Worm (Caenorhabditis elegans) whole organism, L3 larva: ENCODE results near the gene F53A9.7.
A peak's percentile ranks its signal among the peaks of the same experiment; 100 is the strongest.

ENCODE experiments used
- aly-2 ChIP-seq: fragments of 150-350 bp; optimal IDR thresholded peaks from 2 replicates; lab custom pipeline; 2014; ENCODE audit warnings: missing biosample characterization, missing genetic modification characterization
- ama-1 ChIP-seq: fragments of 150-350 bp; optimal IDR thresholded peaks from 2 replicates; lab custom pipeline; 2018
- ceh-28 ChIP-seq: fragments of 150-350 bp; optimal IDR thresholded peaks from 2 replicates; lab custom pipeline; 2014; ENCODE audit warnings: missing biosample characterization, missing genetic modification reagents, missing genetic modification characterization
- ceh-82 ChIP-seq: fragments of 150-350 bp; optimal IDR thresholded peaks from 2 replicates; lab custom pipeline; 2014; ENCODE audit warnings: missing biosample characterization, missing genetic modification characterization
- ceh-9 ChIP-seq: sonication (generic microtip); optimal IDR thresholded peaks from 2 replicates; lab custom pipeline; 2018; ENCODE audit warnings: missing biosample characterization, missing genetic modification characterization
- egl-27 ChIP-seq: sonication (generic microtip); optimal IDR thresholded peaks from 4 replicates; lab custom pipeline; 2017; ENCODE audit warnings: missing biosample characterization, missing genetic modification reagents, missing genetic modification characterization
- elt-1 ChIP-seq: fragments of 150-350 bp; optimal IDR thresholded peaks from 2 replicates; lab custom pipeline; 2014; ENCODE audit warnings: missing biosample characterization, missing genetic modification characterization
- elt-2 ChIP-seq: sonication (generic microtip); optimal IDR thresholded peaks from 2 replicates; lab custom pipeline; 2016; ENCODE audit warnings: missing genetic modification reagents, mild to moderate bottlenecking, missing genetic modification characterization, missing compliant biosample characterization
- elt-3 ChIP-seq, 3 experiments: fragments of 150-350 bp in 1 of 3; sonication (generic microtip) in 2 of 3; optimal IDR thresholded peaks; 2 replicates in 2 of 3; 4 replicates in 1 of 3; lab custom pipeline; 2014 to 2017; ENCODE audit warnings: missing biosample characterization in 3 of 3, missing genetic modification characterization in 3 of 3
- eor-1 ChIP-seq, 2 experiments: fragments of 150-350 bp; optimal IDR thresholded peaks; 2 replicates each; lab custom pipeline; 2014 to 2018; ENCODE audit warnings: missing biosample characterization in 2 of 2, missing genetic modification characterization in 2 of 2
- fkh-10 ChIP-seq: sonication (generic microtip); optimal IDR thresholded peaks from 2 replicates; lab custom pipeline; 2017; ENCODE audit warnings: missing biosample characterization, missing genetic modification reagents, missing genetic modification characterization
- fos-1 ChIP-seq: fragments of 150-350 bp; optimal IDR thresholded peaks from 2 replicates; lab custom pipeline; 2014; ENCODE audit warnings: missing biosample characterization, missing genetic modification characterization
- hmg-11 ChIP-seq: sonication (generic microtip); optimal IDR thresholded peaks from 2 replicates; lab custom pipeline; 2016; ENCODE audit warnings: missing genetic modification characterization, missing compliant biosample characterization
- lin-15B ChIP-seq: fragments of 150-350 bp; optimal IDR thresholded peaks from 2 replicates; lab custom pipeline; 2014; ENCODE audit warnings: missing biosample characterization, missing genetic modification characterization
- lin-39 ChIP-seq: fragments of 150-350 bp; optimal IDR thresholded peaks from 2 replicates; lab custom pipeline; 2018; ENCODE audit warnings: missing biosample characterization, missing genetic modification reagents, missing genetic modification characterization
- nfya-1 ChIP-seq: sonication (generic microtip); optimal IDR thresholded peaks from 2 replicates; lab custom pipeline; 2017; ENCODE audit warnings: missing genetic modification characterization, mild to moderate bottlenecking, missing compliant biosample characterization, antibody characterized with exemption, moderate library complexity; ENCODE audit not compliant: insufficient read depth
- nhr-12 ChIP-seq: fragments of 150-350 bp; optimal IDR thresholded peaks from 2 replicates; lab custom pipeline; 2014; ENCODE audit warnings: missing biosample characterization, missing genetic modification characterization
- nhr-23 ChIP-seq: fragments of 150-350 bp; optimal IDR thresholded peaks from 2 replicates; lab custom pipeline; 2014; ENCODE audit warnings: missing biosample characterization, missing genetic modification reagents, missing genetic modification characterization
- nhr-237 ChIP-seq: fragments of 150-350 bp; optimal IDR thresholded peaks from 2 replicates; lab custom pipeline; 2014; ENCODE audit warnings: missing biosample characterization, missing genetic modification characterization
- nhr-28 ChIP-seq: fragments of 150-350 bp; optimal IDR thresholded peaks from 2 replicates; lab custom pipeline; 2014; ENCODE audit warnings: missing biosample characterization, missing genetic modification characterization
- nhr-43 ChIP-seq: sonication (generic microtip); optimal IDR thresholded peaks from 2 replicates; lab custom pipeline; 2016; ENCODE audit warnings: mild to moderate bottlenecking, missing genetic modification characterization, missing compliant biosample characterization; ENCODE audit not compliant: poor library complexity, severe bottlenecking
- nhr-67 ChIP-seq: fragments of 150-350 bp; optimal IDR thresholded peaks from 2 replicates; lab custom pipeline; 2014; ENCODE audit warnings: missing biosample characterization, missing genetic modification characterization
- nhr-76 ChIP-seq: fragments of 150-350 bp; sonication (generic microtip); optimal IDR thresholded peaks from 5 replicates; lab custom pipeline; 2014; ENCODE audit warnings: missing biosample characterization, missing genetic modification characterization
- nhr-77 ChIP-seq: fragments of 150-350 bp; optimal IDR thresholded peaks from 2 replicates; lab custom pipeline; 2014; ENCODE audit warnings: missing biosample characterization, missing genetic modification characterization
- pqm-1 ChIP-seq: fragments of 150-350 bp; optimal IDR thresholded peaks from 2 replicates; lab custom pipeline; 2017; ENCODE audit warnings: missing biosample characterization, missing genetic modification characterization, inconsistent platforms
- sea-2 ChIP-seq: fragments of 150-350 bp; sonication (generic microtip); optimal IDR thresholded peaks from 4 replicates; lab custom pipeline; 2014; ENCODE audit warnings: missing biosample characterization, missing genetic modification reagents, missing genetic modification characterization
- snpc-4 ChIP-seq: fragments of 150-350 bp; optimal IDR thresholded peaks from 2 replicates; lab custom pipeline; 2014; ENCODE audit warnings: missing biosample characterization, missing genetic modification characterization
- unc-39 ChIP-seq: sonication (generic microtip); optimal IDR thresholded peaks from 4 replicates; lab custom pipeline; 2017; ENCODE audit warnings: missing biosample characterization, missing genetic modification characterization
- zag-1 ChIP-seq: fragments of 150-350 bp; optimal IDR thresholded peaks from 2 replicates; lab custom pipeline; 2014; ENCODE audit warnings: missing biosample characterization, missing genetic modification characterization
- ztf-11 ChIP-seq: fragments of 150-350 bp; optimal IDR thresholded peaks from 2 replicates; lab custom pipeline; 2014; ENCODE audit warnings: missing biosample characterization, missing genetic modification characterization

Gene F53A9.7

ce11 chrX:8709424-8709823 is 7.3 kb downstream of the F53A9.7 start, which contains the start of gene kreg-1:
Gene kreg-1, plus strand, starts transcription at chrX:8709764.
- TF ChIP-seq ceh-28 (tag; lab: Kevin White, UChicago), result no peak
- no peak for TF ChIP-seq egl-27 (tag; lab: Kevin White, UChicago)
- TF ChIP-seq ztf-11 (tag; lab: Kevin White, UChicago), result no peak
- TF ChIP-seq sea-2 (GFP tag; lab: Kevin White, UChicago), result no peak
- TF ChIP-seq ama-1 (lab: Kevin White, UChicago), result no peak
- TF ChIP-seq lin-39 (tag; lab: Kevin White, UChicago), result no peak
- TF ChIP-seq nhr-23 (tag; lab: Kevin White, UChicago), result no peak
- TF ChIP-seq nhr-237, result no peak
- TF ChIP-seq nfya-1 (tag; lab: Kevin White, UChicago), result no peak
- peak; percentile 56 for TF ChIP-seq elt-2 (tag; lab: Kevin White, UChicago)
- TF ChIP-seq pqm-1 (tag; lab: Kevin White, UChicago), result peak; percentile 83

ce11 chrX:8708053-8708452 is 8.7 kb downstream of the F53A9.7 start, which contains the start of gene F53A9.3:
Gene F53A9.3, plus strand, starts transcription at chrX:8708353.
- TF ChIP-seq unc-39 (tag; lab: Kevin White, UChicago), result no peak
- TF ChIP-seq ama-1 (lab: Kevin White, UChicago), result no peak
- TF ChIP-seq eor-1 (tag; optimal IDR thresholded peaks at IDR 0.05; lab: Kevin White, UChicago), result no peak
- TF ChIP-seq nhr-43 (tag; lab: Kevin White, UChicago), result no peak
- no peak for TF ChIP-seq lin-15B (tag; lab: Kevin White, UChicago)
- no peak for TF ChIP-seq nhr-12 (tag; lab: Kevin White, UChicago)
- TF ChIP-seq ceh-9, result no peak

ce11 chrX:8704830-8705229 is 11.9 kb downstream of the F53A9.7 start:
- TF ChIP-seq snpc-4 (no peak), ceh-82 (tag; lab: Kevin White, UChicago) (no peak), nhr-67 (tag; lab: Kevin White, UChicago) (no peak), nhr-77 (tag; lab: Kevin White, UChicago) (no peak), nhr-28 (tag; lab: Kevin White, UChicago) (no peak), unc-39 (tag; lab: Kevin White, UChicago) (no peak), aly-2 (tag; lab: Kevin White, UChicago) (no peak), fos-1 (tag; lab: Kevin White, UChicago) (no peak), lin-15B (tag; lab: Kevin White, UChicago) (no peak)

- TF ChIP-seq fkh-10 (GFP tag; lab: Kevin White, UChicago) (no peak), elt-3 (tag; optimal IDR thresholded peaks at IDR 0.05; lab: Kevin White, UChicago) (no peak), snpc-4 (peak; percentile 30)
- TF ChIP-seq, all 47 proteins: peak for 1
Observed at ce11 chrX:8703664-8704356, 12.9 kb downstream of the F53A9.7 start, which contains the start of gene jbts-14. Gene jbts-14, plus strand, starts transcription at chrX:8704306.

DNA sequence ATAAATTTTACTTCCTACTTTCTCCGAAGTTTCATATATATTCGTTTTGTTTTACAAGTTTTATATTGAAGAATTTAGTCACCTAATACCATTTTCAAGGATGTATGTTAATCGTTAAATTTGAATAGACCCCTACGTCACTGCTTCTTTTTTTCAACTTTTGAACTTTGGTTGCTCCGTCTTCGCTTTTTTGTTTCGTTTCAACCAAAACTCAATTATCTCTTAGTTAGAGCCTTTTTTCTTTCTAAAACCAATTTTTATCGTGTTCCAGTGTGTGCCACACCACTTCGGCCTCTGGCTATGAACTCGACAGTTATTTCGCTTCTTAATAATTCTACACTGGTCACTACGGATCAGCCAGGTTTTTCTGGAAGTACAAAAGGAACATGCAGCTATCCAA is 19.2 kb downstream of the F53A9.7 start, which contains the start of gene frpr-8:
Gene frpr-8, plus strand, starts transcription at position 301 of the 400 bp plus-strand sequence.
- TF ChIP-seq nhr-43 (tag; lab: Kevin White, UChicago) (no peak), ama-1 (lab: Kevin White, UChicago) (no peak), eor-1 (tag; optimal IDR thresholded peaks at IDR 0.05; lab: Kevin White, UChicago) (no peak), egl-27 (tag; lab: Kevin White, UChicago) (no peak), nfya-1 (tag; lab: Kevin White, UChicago) (no peak), ceh-82 (tag; lab: Kevin White, UChicago) (no peak), hmg-11 (no peak), nhr-76 (tag; lab: Kevin White, UChicago) (no peak), ztf-11 (tag; lab: Kevin White, UChicago) (no peak), pqm-1 (tag; lab: Kevin White, UChicago) (no peak), zag-1 (no peak), elt-1 (tag; lab: Kevin White, UChicago) (no peak), ceh-28 (tag; lab: Kevin White, UChicago) (no peak)
